Fruit fly (Drosophila melanogaster): ENCODE results near the gene gny.

The gny gene

dm6 chr2L:10387869-10388726 is 8.2 kb downstream of the gny start, which contains the start of gene da (continued):
- TF ChIP-seq CG3163 (GFP tag; optimal IDR thresholded peaks at IDR 0.05) (no peak), dmrt11E (tag; optimal IDR thresholded peaks at IDR 0.05) (peak; percentile 65), CG12155 (GFP tag; optimal IDR thresholded peaks at IDR 0.05) (peak; percentile 50), CG17361 (GFP tag; IDR thresholded peaks at IDR 0.05) (peak; percentile 58; the same call in 1 of the 3 replicates), CG30403 (GFP tag; optimal IDR thresholded peaks at IDR 0.05) (peak; percentile 77), CG16863 (GFP tag; optimal IDR thresholded peaks at IDR 0.05) (peak; percentile 57), CG16779 (GFP tag; IDR thresholded peaks at IDR 0.05) (no peak), insv (GFP tag; optimal IDR thresholded peaks at IDR 0.05) (no peak), Bteb2 (GFP tag; optimal IDR thresholded peaks at IDR 0.05) (peak; percentile 67), CG6765 (GFP tag; optimal IDR thresholded peaks at IDR 0.05) (peak; percentile 25), Ptx1 (GFP tag; IDR thresholded peaks at IDR 0.05) (peak; percentile 54), CG8765 (GFP tag; IDR thresholded peaks at IDR 0.05) (no peak), CG32532 (GFP tag; IDR thresholded peaks at IDR 0.05) (peak; percentile 66), CG7357 (GFP tag; IDR thresholded peaks at IDR 0.05) (peak; percentile 97), unpg (GFP tag; optimal IDR thresholded peaks at IDR 0.05) (peak; percentile 52), Nf-YB (GFP tag; optimal IDR thresholded peaks at IDR 0.05) (peak; percentile 38), Ada2b (GFP tag; IDR thresholded peaks at IDR 0.05) (peak; percentile 61), CG7786 (GFP tag; optimal IDR thresholded peaks at IDR 0.05) (peak; percentile 55), CG17328 (GFP tag; IDR thresholded peaks at IDR 0.05) (peak; percentile 55), lmd (GFP tag; IDR thresholded peaks at IDR 0.05) (no peak), corto (GFP tag; optimal IDR thresholded peaks at IDR 0.05) (no peak), CG1529 (GFP tag; optimal IDR thresholded peaks at IDR 0.05) (no peak), Aef1 (GFP tag; IDR thresholded peaks at IDR 0.05) (peak; percentile 52; the same call in 2 of the 3 replicates), ham (GFP tag; IDR thresholded peaks at IDR 0.05) (no peak), nerfin-1 (tag; optimal IDR thresholded peaks at IDR 0.05) (peak; percentile 31), vfl (GFP tag; optimal IDR thresholded peaks at IDR 0.05) (peak; percentile 53), HLHmδ (GFP tag; optimal IDR thresholded peaks at IDR 0.05) (no peak), CG9932 (GFP tag; IDR thresholded peaks at IDR 0.05) (peak; percentile 75; the same call in 1 of the 2 replicates), salm (tag; optimal IDR thresholded peaks at IDR 0.05) (peak; percentile 29), wek (GFP tag; optimal IDR thresholded peaks at IDR 0.05) (peak; percentile 15), CG10366 (GFP tag; IDR thresholded peaks at IDR 0.05) (peak; percentile 63; the same call in 1 of the 2 replicates), repo (GFP tag; optimal IDR thresholded peaks at IDR 0.05) (no peak), Xrp1 (GFP tag; IDR thresholded peaks at IDR 0.05) (peak; percentile 63), CG11093 (GFP tag; IDR thresholded peaks at IDR 0.05) (no peak), CG14441 (GFP tag; IDR thresholded peaks at IDR 0.05) (peak; percentile 59), Kr (GFP tag; optimal IDR thresholded peaks at IDR 0.05) (no peak), CG8359 (GFP tag; optimal IDR thresholded peaks at IDR 0.05; ENCODE audit: borderline replicate concordance) (no peak), CG11398 (GFP tag; optimal IDR thresholded peaks at IDR 0.05) (no peak), CG13894 (tag; optimal IDR thresholded peaks at IDR 0.05) (peak; percentile 53), Dref (GFP tag; IDR thresholded peaks at IDR 0.05) (peak; percentile 92), Bgb (GFP tag; IDR thresholded peaks at IDR 0.05; ENCODE audit: partially characterized antibody) (peak; percentile 49; the same call in 1 of the 2 replicates), CG17186 (GFP tag; optimal IDR thresholded peaks at IDR 0.05) (peak; percentile 79), CG15514 (GFP tag; optimal IDR thresholded peaks at IDR 0.05) (peak; percentile 81), Dfd (GFP tag; optimal IDR thresholded peaks at IDR 0.05) (peak in 1 of 2 experiments; percentile 43), HLH4C (GFP tag; IDR thresholded peaks at IDR 0.05; ENCODE audit: partially characterized antibody) (peak; percentile 61; the same call in 2 of the 3 replicates), cwo (GFP tag; optimal IDR thresholded peaks at IDR 0.05) (no peak), CG43689 (GFP tag; IDR thresholded peaks at IDR 0.05) (no peak), mld (GFP tag; IDR thresholded peaks at IDR 0.05; ENCODE audit: partially characterized antibody) (no peak), phol (tag; optimal IDR thresholded peaks at IDR 0.05) (peak; percentile 100)
